Fruit fly (Drosophila melanogaster) whole organism, embryonic: ENCODE data around the gene Cap-D3.

Experiments used
- Atf6 ChIP-seq: fragments of 200-800 bp; sonication (Bioruptor generic); IDR thresholded peaks from 2 replicates; pipeline ENCODE4 v1.3.6; 2022; ENCODE audit warnings: missing biosample characterization, missing genetic modification characterization
- Awh ChIP-seq: fragments of 200-800 bp; sonication (Bioruptor generic); IDR thresholded peaks from 2 replicates; pipeline ENCODE4, ENCODE4 v1.3.6; 2022; ENCODE audit warnings: missing biosample characterization, missing genetic modification characterization
- B-H2 ChIP-seq: fragments of 200-800 bp; sonication (Bioruptor generic); optimal IDR thresholded peaks from 2 replicates; lab custom pipeline; 2018; ENCODE audit warnings: missing biosample characterization, mild to moderate bottlenecking, missing genetic modification characterization
- BtbVII ChIP-seq: fragments of 200-800 bp; sonication (Bioruptor generic); optimal IDR thresholded peaks from 3 replicates; lab custom pipeline; 2017; ENCODE audit warnings: missing biosample characterization, mild to moderate bottlenecking, missing genetic modification characterization
- Bteb2 ChIP-seq: fragments of 200-800 bp; sonication (Bioruptor generic); optimal IDR thresholded peaks from 2 replicates; lab custom pipeline; 2016; ENCODE audit warnings: missing biosample characterization, missing genetic modification characterization
- CG10321 ChIP-seq: fragments of 200-800 bp; sonication (Bioruptor generic); IDR thresholded peaks from 2 replicates; pipeline ENCODE4 v1.3.6; 2022; ENCODE audit warnings: missing biosample characterization, missing genetic modification characterization
- CG10431 ChIP-seq: fragments of 200-800 bp; sonication (Bioruptor generic); optimal IDR thresholded peaks from 3 replicates; lab custom pipeline; 2018; ENCODE audit warnings: missing biosample characterization, mild to moderate bottlenecking, missing genetic modification characterization
- CG11696 ChIP-seq: fragments of 200-800 bp; sonication (Bioruptor generic); IDR thresholded peaks from 2 replicates; pipeline ENCODE4 v1.3.6; 2022; ENCODE audit warnings: missing biosample characterization, missing genetic modification characterization
- CG13123 ChIP-seq: fragments of 200-800 bp; sonication (Bioruptor generic); optimal IDR thresholded peaks from 2 replicates; lab custom pipeline; 2016; ENCODE audit warnings: missing biosample characterization, missing genetic modification characterization
- CG14710 ChIP-seq: fragments of 200-800 bp; sonication (Bioruptor generic); optimal IDR thresholded peaks from 3 replicates; lab custom pipeline; 2019; ENCODE audit warnings: missing biosample characterization, mild to moderate bottlenecking, missing genetic modification characterization, moderate library complexity
- CG17912 ChIP-seq: fragments of 200-800 bp; sonication (Bioruptor generic); optimal IDR thresholded peaks from 2 replicates; lab custom pipeline; 2018; ENCODE audit warnings: missing biosample characterization, mild to moderate bottlenecking, missing genetic modification characterization
- CG2875 ChIP-seq: fragments of 200-800 bp; sonication (Bioruptor generic); optimal IDR thresholded peaks from 2 replicates; lab custom pipeline; 2017; ENCODE audit warnings: missing biosample characterization, mild to moderate bottlenecking, missing genetic modification characterization, missing genetic modification reagents
- CG42726 ChIP-seq: fragments of 200-800 bp; sonication (Bioruptor generic); IDR thresholded peaks from 2 replicates; pipeline ENCODE4 v1.3.6; 2022; ENCODE audit warnings: missing biosample characterization, missing genetic modification characterization; ENCODE audit not compliant: partially characterized antibody
- CG5245 ChIP-seq: fragments of 200-800 bp; sonication (Bioruptor generic); optimal IDR thresholded peaks from 3 replicates; lab custom pipeline; 2016; ENCODE audit warnings: missing biosample characterization, missing genetic modification characterization
- CG7839 ChIP-seq: fragments of 200-800 bp; sonication (Bioruptor generic); optimal IDR thresholded peaks from 3 replicates; lab custom pipeline; 2018; ENCODE audit warnings: missing biosample characterization, mild to moderate bottlenecking, missing genetic modification characterization, moderate library complexity
- CG8359 ChIP-seq: fragments of 200-800 bp; sonication (Bioruptor generic); optimal IDR thresholded peaks from 2 replicates; lab custom pipeline; 2017; ENCODE audit warnings: missing biosample characterization, mild to moderate bottlenecking, missing genetic modification characterization, borderline replicate concordance
- CG9437 ChIP-seq: fragments of 200-800 bp; sonication (Bioruptor generic); optimal IDR thresholded peaks from 2 replicates; lab custom pipeline; 2018; ENCODE audit warnings: missing biosample characterization, mild to moderate bottlenecking, missing genetic modification characterization
- CoRest ChIP-seq: fragments of 200-800 bp; sonication (Bioruptor generic); optimal IDR thresholded peaks from 3 replicates; lab custom pipeline; 2018; ENCODE audit warnings: missing biosample characterization, mild to moderate bottlenecking, missing genetic modification characterization, moderate library complexity
- Drgx ChIP-seq: fragments of 200-800 bp; sonication (Bioruptor generic); IDR thresholded peaks from 2 replicates; pipeline ENCODE4 v1.3.6; 2022; ENCODE audit warnings: missing biosample characterization, missing genetic modification characterization
- E2f1 ChIP-seq: fragments of 200-800 bp; sonication (Bioruptor generic); IDR thresholded peaks from 2 replicates; pipeline ENCODE4 v1.3.6; 2022; ENCODE audit warnings: missing biosample characterization, missing genetic modification characterization
- Ets65A ChIP-seq: fragments of 200-800 bp; sonication (Bioruptor generic); peaks from one replicate; lab custom pipeline; 2016; ENCODE audit warnings: missing biosample characterization, missing genetic modification characterization
- Hr3 ChIP-seq: fragments of 200-800 bp; sonication (Bioruptor generic); optimal IDR thresholded peaks from 3 replicates; lab custom pipeline; 2016; ENCODE audit warnings: missing biosample characterization, missing genetic modification characterization
- Jarid2 ChIP-seq: fragments of 200-800 bp; sonication (Bioruptor generic); optimal IDR thresholded peaks from 3 replicates; lab custom pipeline; 2017; ENCODE audit warnings: mild to moderate bottlenecking, missing biosample characterization, missing genetic modification reagents, missing genetic modification characterization
- Lhr ChIP-seq: fragments of 200-800 bp; sonication (Bioruptor generic); optimal IDR thresholded peaks from 3 replicates; lab custom pipeline; 2017; ENCODE audit warnings: mild to moderate bottlenecking, missing biosample characterization, missing genetic modification reagents, missing genetic modification characterization
- Lim3 ChIP-seq: fragments of 200-800 bp; sonication (Bioruptor generic); IDR thresholded peaks from 2 replicates; pipeline ENCODE4 v1.3.6; 2022; ENCODE audit warnings: missing biosample characterization, missing genetic modification characterization
- MBD-R2 ChIP-seq: fragments of 200-800 bp; sonication (Bioruptor generic); IDR thresholded peaks from 2 replicates; pipeline ENCODE4 v1.3.6; 2022; ENCODE audit warnings: missing biosample characterization, missing genetic modification characterization
- NC2α ChIP-seq: fragments of 200-800 bp; sonication (Bioruptor generic); optimal IDR thresholded peaks from 2 replicates; lab custom pipeline; 2016; ENCODE audit warnings: missing biosample characterization, missing genetic modification characterization
- Pdp1 ChIP-seq, 2 experiments: fragments of 200-800 bp; sonication (Bioruptor generic); optimal IDR thresholded peaks; 3 replicates each; lab custom pipeline; 2016; ENCODE audit warnings: missing biosample characterization in 2 of 2, missing genetic modification characterization in 2 of 2, mild to moderate bottlenecking in 1 of 2, moderate library complexity in 1 of 2
- Sry-δ ChIP-seq: fragments of 200-800 bp; sonication (Bioruptor generic); optimal IDR thresholded peaks from 2 replicates; lab custom pipeline; 2016; ENCODE audit warnings: missing biosample characterization, missing genetic modification characterization
- Stat92E ChIP-seq, 3 experiments: fragments of >200 bp in 2 of 3; fragments of 200-800 bp in 1 of 3; sonication (Bioruptor generic) in 1 of 3; optimal IDR thresholded peaks; 2 replicates each; lab custom pipeline; 2017 to 2019; ENCODE audit warnings: missing biosample characterization in 3 of 3, missing genetic modification characterization in 3 of 3, mild to moderate bottlenecking in 1 of 3, moderate library complexity in 1 of 3
- Xrp1 ChIP-seq: fragments of 200-800 bp; sonication (Bioruptor generic); IDR thresholded peaks from 2 replicates; pipeline ENCODE4 v1.3.6; 2022; ENCODE audit warnings: missing biosample characterization, missing genetic modification characterization
- br ChIP-seq: fragments of >200 bp; optimal IDR thresholded peaks from 2 replicates; lab custom pipeline; 2017
- cad ChIP-seq: fragments of >200 bp; optimal IDR thresholded peaks from 2 replicates; lab custom pipeline; 2017; ENCODE audit warnings: missing biosample characterization, missing genetic modification characterization
- cwo ChIP-seq: fragments of 200-800 bp; sonication (Bioruptor generic); optimal IDR thresholded peaks from 3 replicates; lab custom pipeline; 2017; ENCODE audit warnings: missing biosample characterization, missing genetic modification characterization, mild to moderate bottlenecking, moderate library complexity, missing genetic modification reagents
- ewg ChIP-seq: fragments of 200-800 bp; sonication (Bioruptor generic); optimal IDR thresholded peaks from 3 replicates; lab custom pipeline; 2017; ENCODE audit warnings: mild to moderate bottlenecking, missing biosample characterization, missing genetic modification reagents, missing genetic modification characterization
- exex ChIP-seq: fragments of 200-800 bp; sonication (Bioruptor generic); optimal IDR thresholded peaks from 4 replicates; lab custom pipeline; 2018; ENCODE audit warnings: missing biosample characterization, mild to moderate bottlenecking, missing genetic modification characterization, moderate library complexity
- gsb ChIP-seq: fragments of 200-800 bp; sonication (Bioruptor generic); IDR thresholded peaks from 2 replicates; pipeline ENCODE4 v1.3.6; 2022; ENCODE audit warnings: missing biosample characterization, missing genetic modification characterization
- her ChIP-seq: fragments of 200-800 bp; sonication (Bioruptor generic); optimal IDR thresholded peaks from 2 replicates; lab custom pipeline; 2016; ENCODE audit warnings: missing biosample characterization, missing genetic modification characterization
- kay ChIP-seq: fragments of 200-800 bp; sonication (Bioruptor generic); optimal IDR thresholded peaks from 2 replicates; lab custom pipeline; 2016; ENCODE audit warnings: missing biosample characterization, missing genetic modification characterization
- lab ChIP-seq: fragments of 200-800 bp; sonication (Bioruptor generic); optimal IDR thresholded peaks from 3 replicates; lab custom pipeline; 2017; ENCODE audit warnings: missing biosample characterization, missing genetic modification characterization, mild to moderate bottlenecking, moderate library complexity, missing genetic modification reagents
- org-1 ChIP-seq: fragments of 200-800 bp; sonication (Bioruptor generic); optimal IDR thresholded peaks from 2 replicates; lab custom pipeline; 2017; ENCODE audit warnings: missing biosample characterization, missing genetic modification characterization
- pan ChIP-seq, 4 experiments: fragments of >200 bp in 3 of 4; fragments of 200-800 bp in 1 of 4; sonication (Bioruptor generic) in 1 of 4; optimal IDR thresholded peaks in 3 of 4; IDR thresholded peaks in 1 of 4; 2 replicates each; pipeline versions ENCODE4 v1.3.6 to Lab custom; 2017 to 2022; ENCODE audit warnings: missing biosample characterization in 2 of 4, missing genetic modification characterization in 2 of 4, mixed read lengths in 1 of 4
- pros ChIP-seq: fragments of 200-800 bp; sonication (Bioruptor generic); optimal IDR thresholded peaks from 3 replicates; lab custom pipeline; 2019; ENCODE audit warnings: missing biosample characterization, mild to moderate bottlenecking, missing genetic modification characterization, moderate library complexity
- sens ChIP-seq: fragments of 200-800 bp; sonication (Bioruptor generic); peaks from one replicate; lab custom pipeline; 2016; ENCODE audit warnings: missing biosample characterization, missing genetic modification characterization
- sna ChIP-seq: fragments of 200-800 bp; sonication (Bioruptor generic); IDR thresholded peaks from 2 replicates; pipeline ENCODE4 v1.3.6; 2022; ENCODE audit warnings: missing biosample characterization, missing genetic modification characterization; ENCODE audit not compliant: partially characterized antibody
- unpg ChIP-seq: fragments of 200-800 bp; sonication (Bioruptor generic); optimal IDR thresholded peaks from 3 replicates; lab custom pipeline; 2018; ENCODE audit warnings: missing biosample characterization, mild to moderate bottlenecking, missing genetic modification characterization, moderate library complexity
- vnd ChIP-seq: fragments of 200-800 bp; sonication (Bioruptor generic); IDR thresholded peaks from 3 replicates; pipeline ENCODE4 v1.3.6; 2022; ENCODE audit warnings: missing biosample characterization, missing genetic modification characterization; ENCODE audit not compliant: partially characterized antibody
- vvl ChIP-seq: fragments of 200-800 bp; sonication (Bioruptor generic); IDR thresholded peaks from 2 replicates; pipeline ENCODE4 v1.3.6; 2022; ENCODE audit warnings: missing biosample characterization, missing genetic modification characterization

Gene Cap-D3

dm6 chr2L:5520757-5521156, 4.9 kb upstream of the Cap-D3 start:
- no peak for TF ChIP-seq sna (GFP tag; lab: Robert Waterston, UW)
- no peak for TF ChIP-seq CG42726
- TF ChIP-seq exex (tag; lab: Kevin White, UChicago): peak; percentile 33
- TF ChIP-seq B-H2 (GFP tag; lab: Kevin White, UChicago): no peak
- TF ChIP-seq ewg (GFP tag; lab: Kevin White, UChicago): no peak
- TF ChIP-seq CG11696: peak; percentile 71
- TF ChIP-seq pan (optimal IDR thresholded peaks at IDR 0.05; lab: Kevin White, UChicago): no peak
- TF ChIP-seq pan (GFP tag; optimal IDR thresholded peaks at IDR 0.05 in 1 of 2, IDR thresholded peaks at IDR 0.05 in 1 of 2): peak in 1 of 2 experiments; percentile 7
- peak in 1 of 2 experiments; percentile 20 for TF ChIP-seq Pdp1 (GFP tag; optimal IDR thresholded peaks at IDR 0.05; lab: Kevin White, UChicago)
- TF ChIP-seq gsb (GFP tag; lab: Robert Waterston, UW): no peak
- TF ChIP-seq CG8359 (GFP tag; lab: Kevin White, UChicago): no peak
- no peak for TF ChIP-seq Xrp1
- TF ChIP-seq unpg (GFP tag; lab: Kevin White, UChicago): no peak
- no peak for TF ChIP-seq lab (GFP tag; lab: Kevin White, UChicago)
- no peak for TF ChIP-seq CG2875 (GFP tag; lab: Kevin White, UChicago)
- no peak for TF ChIP-seq CG9437 (GFP tag; lab: Kevin White, UChicago)
- no peak for TF ChIP-seq CG10321 (GFP tag; lab: Robert Waterston, UW)
- TF ChIP-seq Sry-δ: no peak
- TF ChIP-seq CG7839 (tag; lab: Kevin White, UChicago): peak; percentile 11
- TF ChIP-seq cad (GFP tag; lab: Kevin White, UChicago): no peak
- TF ChIP-seq, all 482 proteins: peak for 5

dm6 chr2L:5523848-5524473, 1.7 kb upstream of the Cap-D3 start, which contains the start of the genes Vps52 and Elp4:
Vps52 (minus strand) TSS chr2L:5523898.
Elp4 (plus strand) TSS chr2L:5524139.
- peak; percentile 66 for TF ChIP-seq E2f1 (GFP tag; lab: Robert Waterston, UW)
- TF ChIP-seq CG10431 (GFP tag; lab: Kevin White, UChicago): peak; percentile 35
- no peak for TF ChIP-seq NC2α
- peak; percentile 19 for TF ChIP-seq her (GFP tag; lab: Kevin White, UChicago)
- TF ChIP-seq Atf6: peak; percentile 75
- peak; percentile 70 for TF ChIP-seq vvl (GFP tag; lab: Robert Waterston, UW)
- TF ChIP-seq Bteb2 (GFP tag; lab: Kevin White, UChicago): peak; percentile 68
- peak; percentile 73 for TF ChIP-seq kay (GFP tag; lab: Kevin White, UChicago)
- no peak for TF ChIP-seq Jarid2 (GFP tag; lab: Kevin White, UChicago)
- TF ChIP-seq br (lab: Kevin White, UChicago): no peak
- peak; percentile 56 for TF ChIP-seq Lhr (GFP tag; lab: Kevin White, UChicago)
- peak; percentile 48 for TF ChIP-seq CG5245 (GFP tag; lab: Kevin White, UChicago)
- no peak for TF ChIP-seq Stat92E (GFP tag; optimal IDR thresholded peaks at IDR 0.05; lab: Kevin White, UChicago)
- TF ChIP-seq CG9437 (GFP tag; lab: Kevin White, UChicago): peak; percentile 65
- peak; percentile 85 for TF ChIP-seq Hr3
- TF ChIP-seq CG13123: peak; percentile 53
- TF ChIP-seq pros: no peak
- peak; percentile 67 for TF ChIP-seq MBD-R2
- TF ChIP-seq Xrp1: peak; percentile 74
- peak; percentile 40 for TF ChIP-seq cwo (GFP tag; lab: Kevin White, UChicago)
- TF ChIP-seq Lim3 (GFP tag; lab: Robert Waterston, UW): no peak
- peak; percentile 92 for TF ChIP-seq CoRest
- TF ChIP-seq org-1 (GFP tag; lab: Kevin White, UChicago): no peak
- peak; percentile 57; the same call in 1 of the 2 replicates for TF ChIP-seq Drgx (GFP tag; lab: Robert Waterston, UW)
- TF ChIP-seq vnd: peak; percentile 78
- peak; percentile 99 for TF ChIP-seq CG14710 (tag; lab: Kevin White, UChicago)
- TF ChIP-seq CG17912 (GFP tag; lab: Kevin White, UChicago): peak; percentile 5
- peak; percentile 16 for TF ChIP-seq BtbVII (GFP tag; lab: Kevin White, UChicago)
- no peak for TF ChIP-seq Awh
- TF ChIP-seq sens (GFP tag; lab: Kevin White, UChicago): peak; percentile 93
- peak; percentile 85 for TF ChIP-seq Ets65A
